Fruit fly (Drosophila melanogaster) whole organism, embryonic: Measurements from ENCODE around the gene Wee1.

ENCODE experiments used
- Atf6 ChIP-seq: fragments of 200-800 bp; sonication (Bioruptor generic); IDR thresholded peaks from 2 replicates; pipeline ENCODE4 v1.3.6; 2022; ENCODE audit warnings: missing biosample characterization, missing genetic modification characterization
- CG10366 ChIP-seq: fragments of 200-800 bp; sonication (Bioruptor generic); IDR thresholded peaks from 2 replicates; pipeline ENCODE4 v1.3.6; 2022; ENCODE audit warnings: missing biosample characterization, missing genetic modification characterization
- CG11093 ChIP-seq: fragments of 200-800 bp; sonication (Bioruptor generic); IDR thresholded peaks from 3 replicates; pipeline ENCODE4 v1.3.6; 2022; ENCODE audit warnings: missing biosample characterization, missing genetic modification characterization
- CG11504 ChIP-seq: fragments of 200-800 bp; sonication (Bioruptor generic); optimal IDR thresholded peaks from 3 replicates; lab custom pipeline; 2019; ENCODE audit warnings: missing biosample characterization, mild to moderate bottlenecking, missing genetic modification characterization, moderate library complexity
- CG1233 ChIP-seq: fragments of 200-800 bp; sonication (Bioruptor generic); optimal IDR thresholded peaks from 4 replicates; lab custom pipeline; 2018; ENCODE audit warnings: missing biosample characterization, mild to moderate bottlenecking, missing genetic modification characterization
- CG15601 ChIP-seq: fragments of 200-800 bp; sonication (Bioruptor generic); optimal IDR thresholded peaks from 3 replicates; lab custom pipeline; 2019; ENCODE audit warnings: missing biosample characterization, mild to moderate bottlenecking, missing genetic modification characterization, moderate library complexity
- CG17359 ChIP-seq: fragments of 200-800 bp; sonication (Bioruptor generic); optimal IDR thresholded peaks from 3 replicates; lab custom pipeline; 2018; ENCODE audit warnings: missing biosample characterization, mild to moderate bottlenecking, missing genetic modification characterization, moderate library complexity
- CG1832 ChIP-seq: fragments of 200-800 bp; sonication (Bioruptor generic); optimal IDR thresholded peaks from 2 replicates; lab custom pipeline; 2017; ENCODE audit warnings: missing biosample characterization, mild to moderate bottlenecking, missing genetic modification characterization, inconsistent platforms
- CG2712 ChIP-seq: fragments of 200-800 bp; optimal IDR thresholded peaks from 3 replicates; lab custom pipeline; 2019; ENCODE audit warnings: missing biosample characterization, mild to moderate bottlenecking, missing genetic modification characterization, moderate library complexity
- CG2875 ChIP-seq: fragments of 200-800 bp; sonication (Bioruptor generic); optimal IDR thresholded peaks from 2 replicates; lab custom pipeline; 2017; ENCODE audit warnings: missing biosample characterization, mild to moderate bottlenecking, missing genetic modification characterization, missing genetic modification reagents
- CG2889 ChIP-seq: fragments of 200-800 bp; sonication (Bioruptor generic); IDR thresholded peaks from 3 replicates; pipeline ENCODE4 v1.3.6; 2022; ENCODE audit warnings: missing biosample characterization, missing genetic modification characterization
- CG30403 ChIP-seq: fragments of 200-800 bp; sonication (Bioruptor generic); optimal IDR thresholded peaks from 3 replicates; lab custom pipeline; 2016; ENCODE audit warnings: missing biosample characterization, missing genetic modification characterization
- CG32767 ChIP-seq: fragments of 200-800 bp; sonication (Bioruptor generic); IDR thresholded peaks from 2 replicates; pipeline ENCODE4 v1.3.6; 2022; ENCODE audit warnings: missing biosample characterization, missing genetic modification characterization
- CG4282 ChIP-seq: fragments of 200-800 bp; sonication (Bioruptor generic); optimal IDR thresholded peaks from 2 replicates; lab custom pipeline; 2016; ENCODE audit warnings: missing biosample characterization, missing genetic modification characterization
- CG7556 ChIP-seq: fragments of 200-800 bp; sonication (Bioruptor generic); optimal IDR thresholded peaks from 2 replicates; lab custom pipeline; 2017; ENCODE audit warnings: missing biosample characterization, mild to moderate bottlenecking, missing genetic modification characterization
- CG9215 ChIP-seq: fragments of 200-800 bp; sonication (Bioruptor generic); IDR thresholded peaks from 2 replicates; pipeline ENCODE4 v1.3.6; 2022; ENCODE audit warnings: missing biosample characterization, missing genetic modification characterization
- CG9437 ChIP-seq: fragments of 200-800 bp; sonication (Bioruptor generic); optimal IDR thresholded peaks from 2 replicates; lab custom pipeline; 2018; ENCODE audit warnings: missing biosample characterization, mild to moderate bottlenecking, missing genetic modification characterization
- CG9817 ChIP-seq: fragments of 200-800 bp; sonication (Bioruptor generic); optimal IDR thresholded peaks from 2 replicates; lab custom pipeline; 2018; ENCODE audit warnings: missing biosample characterization, mild to moderate bottlenecking, missing genetic modification characterization, moderate library complexity
- CHES-1-like ChIP-seq: fragments of 200-800 bp; sonication (Bioruptor generic); optimal IDR thresholded peaks from 2 replicates; lab custom pipeline; 2016; ENCODE audit warnings: missing biosample characterization, missing genetic modification characterization
- Dip3 ChIP-seq: fragments of 200-800 bp; sonication (Bioruptor generic); optimal IDR thresholded peaks from 3 replicates; lab custom pipeline; 2016; ENCODE audit warnings: missing biosample characterization, missing genetic modification characterization
- Dll ChIP-seq: fragments of 200-800 bp; sonication (Bioruptor generic); IDR thresholded peaks from 4 replicates; pipeline ENCODE4 v1.3.6; 2022; ENCODE audit warnings: missing biosample characterization, missing genetic modification characterization; ENCODE audit not compliant: partially characterized antibody
- HLH4C ChIP-seq: fragments of 200-800 bp; sonication (Bioruptor generic); IDR thresholded peaks from 3 replicates; pipeline ENCODE4 v1.3.6; 2022; ENCODE audit warnings: missing biosample characterization, missing genetic modification characterization; ENCODE audit not compliant: partially characterized antibody
- Hey ChIP-seq: fragments of 200-800 bp; sonication (Bioruptor generic); optimal IDR thresholded peaks from 3 replicates; lab custom pipeline; 2018; ENCODE audit warnings: missing biosample characterization, mild to moderate bottlenecking, missing genetic modification characterization
- Poxn ChIP-seq: fragments of 200-800 bp; sonication (Bioruptor generic); IDR thresholded peaks from 2 replicates; pipeline ENCODE4 v1.3.6; 2022; ENCODE audit warnings: missing biosample characterization, missing genetic modification characterization
- Sox100B ChIP-seq: fragments of 200-800 bp; sonication (Bioruptor generic); optimal IDR thresholded peaks from 3 replicates; lab custom pipeline; 2018; ENCODE audit warnings: missing biosample characterization, mild to moderate bottlenecking, missing genetic modification characterization
- ac ChIP-seq: fragments of 200-800 bp; sonication (Bioruptor generic); optimal IDR thresholded peaks from 3 replicates; lab custom pipeline; 2017; ENCODE audit warnings: missing biosample characterization, mild to moderate bottlenecking, missing genetic modification characterization
- bbx ChIP-seq: fragments of 200-800 bp; sonication (Bioruptor generic); IDR thresholded peaks from 2 replicates; pipeline ENCODE4 v1.3.6; 2022; ENCODE audit warnings: missing biosample characterization, missing genetic modification characterization; ENCODE audit not compliant: partially characterized antibody
- br ChIP-seq: fragments of >200 bp; optimal IDR thresholded peaks from 2 replicates; lab custom pipeline; 2017
- btn ChIP-seq: fragments of 200-800 bp; sonication (Bioruptor generic); optimal IDR thresholded peaks from 2 replicates; lab custom pipeline; 2016; ENCODE audit warnings: missing biosample characterization, missing genetic modification characterization
- chif ChIP-seq, 2 experiments: fragments of 200-800 bp; sonication (Bioruptor generic); optimal IDR thresholded peaks; 3 replicates each; lab custom pipeline; 2016; ENCODE audit warnings: missing biosample characterization in 2 of 2, missing genetic modification characterization in 2 of 2
- chn ChIP-seq: fragments of 200-800 bp; sonication (Bioruptor generic); optimal IDR thresholded peaks from 2 replicates; lab custom pipeline; 2016; ENCODE audit warnings: missing biosample characterization, missing genetic modification characterization
- da ChIP-seq: fragments of 200-800 bp; sonication (Bioruptor generic); optimal IDR thresholded peaks from 2 replicates; lab custom pipeline; 2016; ENCODE audit warnings: missing biosample characterization, missing genetic modification characterization
- dm ChIP-seq: fragments of 200-800 bp; sonication (Bioruptor generic); optimal IDR thresholded peaks from 3 replicates; lab custom pipeline; 2016; ENCODE audit warnings: missing biosample characterization, missing genetic modification characterization
- dmrt99B ChIP-seq: fragments of 200-800 bp; sonication (Bioruptor generic); optimal IDR thresholded peaks from 2 replicates; lab custom pipeline; 2018; ENCODE audit warnings: missing biosample characterization, mild to moderate bottlenecking, missing genetic modification characterization, moderate library complexity
- esg ChIP-seq: fragments of 200-800 bp; sonication (Bioruptor generic); conservative IDR thresholded peaks from 2 replicates; pipeline ENCODE4 v1.3.6; 2022; ENCODE audit warnings: missing biosample characterization, missing genetic modification characterization
- exex ChIP-seq: fragments of 200-800 bp; sonication (Bioruptor generic); optimal IDR thresholded peaks from 4 replicates; lab custom pipeline; 2018; ENCODE audit warnings: missing biosample characterization, mild to moderate bottlenecking, missing genetic modification characterization, moderate library complexity
- grau ChIP-seq: fragments of 200-800 bp; optimal IDR thresholded peaks from 3 replicates; lab custom pipeline; 2019; ENCODE audit warnings: missing biosample characterization, mild to moderate bottlenecking, missing genetic modification characterization, moderate library complexity
- gsb-n ChIP-seq: fragments of 200-800 bp; sonication (Bioruptor generic); optimal IDR thresholded peaks from 3 replicates; lab custom pipeline; 2018; ENCODE audit warnings: missing biosample characterization, mild to moderate bottlenecking, missing genetic modification characterization
- h ChIP-seq: fragments of >200 bp; optimal IDR thresholded peaks from 2 replicates; lab custom pipeline; 2017
- lab ChIP-seq: fragments of 200-800 bp; sonication (Bioruptor generic); optimal IDR thresholded peaks from 3 replicates; lab custom pipeline; 2017; ENCODE audit warnings: missing biosample characterization, missing genetic modification characterization, mild to moderate bottlenecking, moderate library complexity, missing genetic modification reagents
- lmd ChIP-seq: fragments of 200-800 bp; sonication (Bioruptor generic); IDR thresholded peaks from 2 replicates; pipeline ENCODE4 v1.3.6; 2022; ENCODE audit warnings: missing biosample characterization, missing genetic modification characterization
- maf-S ChIP-seq: fragments of 200-800 bp; sonication (Bioruptor generic); optimal IDR thresholded peaks from 2 replicates; lab custom pipeline; 2016; ENCODE audit warnings: missing biosample characterization, missing genetic modification characterization
- nau ChIP-seq: fragments of 200-800 bp; sonication (Bioruptor generic); optimal IDR thresholded peaks from 3 replicates; lab custom pipeline; 2017; ENCODE audit warnings: missing biosample characterization, mild to moderate bottlenecking, missing genetic modification characterization, missing genetic modification reagents
- oc ChIP-seq: fragments of 200-800 bp; sonication (Bioruptor generic); optimal IDR thresholded peaks from 2 replicates; lab custom pipeline; 2018; ENCODE audit warnings: missing biosample characterization, mild to moderate bottlenecking, missing genetic modification characterization, moderate library complexity
- pho ChIP-seq: fragments of 200-800 bp; sonication (Bioruptor generic); optimal IDR thresholded peaks from 2 replicates; lab custom pipeline; 2016; ENCODE audit warnings: missing biosample characterization, missing genetic modification characterization
- pnt ChIP-seq: fragments of 200-800 bp; sonication (Bioruptor generic); optimal IDR thresholded peaks from 3 replicates; lab custom pipeline; 2016; ENCODE audit warnings: missing biosample characterization, missing genetic modification characterization
- scrt ChIP-seq: fragments of 200-800 bp; sonication (Bioruptor generic); optimal IDR thresholded peaks from 2 replicates; lab custom pipeline; 2018; ENCODE audit warnings: missing biosample characterization, mild to moderate bottlenecking, missing genetic modification characterization, moderate library complexity
- shn ChIP-seq: fragments of 200-800 bp; sonication (Bioruptor generic); optimal IDR thresholded peaks from 3 replicates; lab custom pipeline; 2016; ENCODE audit warnings: missing biosample characterization, missing genetic modification characterization
- sisA ChIP-seq: fragments of 200-800 bp; sonication (Bioruptor generic); IDR thresholded peaks from 2 replicates; pipeline ENCODE4 v1.3.6; 2022; ENCODE audit warnings: missing biosample characterization, missing genetic modification characterization
- sr ChIP-seq: fragments of 200-800 bp; sonication (Bioruptor generic); IDR thresholded peaks from 3 replicates; pipeline ENCODE4 v1.3.6; 2022; ENCODE audit warnings: missing biosample characterization, missing genetic modification characterization
- usp ChIP-seq: fragments of >200 bp; optimal IDR thresholded peaks from 2 replicates; lab custom pipeline; 2017; ENCODE audit warnings: missing biosample characterization, missing genetic modification characterization
- z ChIP-seq: fragments of 200-800 bp; sonication (Bioruptor generic); IDR thresholded peaks from 3 replicates; pipeline ENCODE4 v1.3.6; 2022; ENCODE audit warnings: missing biosample characterization, missing genetic modification characterization
- zen2 ChIP-seq: fragments of 200-800 bp; sonication (Bioruptor generic); IDR thresholded peaks from 3 replicates; pipeline ENCODE4 v1.3.6; 2022; ENCODE audit warnings: missing biosample characterization, missing genetic modification characterization; ENCODE audit not compliant: partially characterized antibody

The Wee1 gene

dm6 chr2L:6956725-6957124, 42.8 kb upstream of the Wee1 start, which contains the start of the genes CG13775 and CG3430 (continued):
- no peak for TF ChIP-seq lmd (GFP tag; lab: Robert Waterston, UW)
- TF ChIP-seq maf-S (GFP tag; lab: Kevin White, UChicago): no peak
- no peak for TF ChIP-seq CG4282 (GFP tag; lab: Kevin White, UChicago)
- TF ChIP-seq CG32767: no peak
- TF ChIP-seq esg (GFP tag; lab: Robert Waterston, UW): no peak
- TF ChIP-seq CG2875: no peak
- TF ChIP-seq zen2 (GFP tag; lab: Robert Waterston, UW): peak; percentile 40; the same call in 1 of the 3 replicates
- TF ChIP-seq CG11504 (tag; lab: Kevin White, UChicago): no peak
- TF ChIP-seq chn: no peak
- TF ChIP-seq usp (GFP tag; lab: Kevin White, UChicago): no peak
- TF ChIP-seq CG10366: peak; percentile 18; the same call in 1 of the 2 replicates
- peak; percentile 54; the same call in 1 of the 2 replicates for TF ChIP-seq bbx (GFP tag; lab: Robert Waterston, UW)
- no peak for TF ChIP-seq oc (tag; lab: Kevin White, UChicago)
- peak; percentile 33 for TF ChIP-seq shn
- TF ChIP-seq CG15601: no peak
- no peak for TF ChIP-seq Sox100B (GFP tag; lab: Kevin White, UChicago)
- no peak for TF ChIP-seq pnt (GFP tag; lab: Kevin White, UChicago)
- TF ChIP-seq grau: no peak
- peak; percentile 26 for TF ChIP-seq CG30403 (GFP tag; lab: Kevin White, UChicago)
- no peak for TF ChIP-seq nau (GFP tag; lab: Kevin White, UChicago)
- TF ChIP-seq CG9215 (GFP tag; lab: Robert Waterston, UW): no peak
- no peak for TF ChIP-seq h
- TF ChIP-seq CG9437: peak; percentile 2
- no peak for TF ChIP-seq btn
- no peak for TF ChIP-seq Poxn
- TF ChIP-seq CG7556 (GFP tag; lab: Kevin White, UChicago): no peak
- peak; percentile 1 for TF ChIP-seq CG1233 (GFP tag; lab: Kevin White, UChicago)
- TF ChIP-seq scrt (GFP tag; lab: Kevin White, UChicago): no peak
- TF ChIP-seq chif (GFP tag; optimal IDR thresholded peaks at IDR 0.05; lab: Kevin White, UChicago): no peak
- TF ChIP-seq CG9817 (tag; lab: Kevin White, UChicago): peak; percentile 41
- peak; percentile 56 for TF ChIP-seq CHES-1-like
- TF ChIP-seq CG2712: no peak
- peak; percentile 57 for TF ChIP-seq pho (GFP tag; lab: Kevin White, UChicago)
- no peak for TF ChIP-seq CG11093 (GFP tag; lab: Robert Waterston, UW)
- TF ChIP-seq da (GFP tag; lab: Kevin White, UChicago): no peak
- no peak for TF ChIP-seq Atf6 (GFP tag; lab: Robert Waterston, UW)
- no peak for TF ChIP-seq sisA (GFP tag; lab: Robert Waterston, UW)
- no peak for TF ChIP-seq br (lab: Kevin White, UChicago)
- TF ChIP-seq dm (GFP tag; lab: Kevin White, UChicago): peak; percentile 40
- no peak for TF ChIP-seq exex (tag; lab: Kevin White, UChicago)
- TF ChIP-seq CG2889 (GFP tag; lab: Robert Waterston, UW): no peak
- no peak for TF ChIP-seq gsb-n (tag; lab: Kevin White, UChicago)
- TF ChIP-seq CG17359 (tag; lab: Kevin White, UChicago): no peak
- peak; percentile 69 for TF ChIP-seq Dll
- no peak for TF ChIP-seq lab (GFP tag; lab: Kevin White, UChicago)
- no peak for TF ChIP-seq Hey
- no peak for TF ChIP-seq ac (GFP tag; lab: Kevin White, UChicago)
- no peak for TF ChIP-seq sr (GFP tag; lab: Robert Waterston, UW)
- peak; percentile 63 for TF ChIP-seq HLH4C
- TF ChIP-seq z: no peak
- no peak for TF ChIP-seq CG1832 (GFP tag; lab: Kevin White, UChicago)
- no peak for TF ChIP-seq Dip3 (GFP tag; lab: Kevin White, UChicago)
- TF ChIP-seq dmrt99B: no peak
